ENCODE assay signal across 8 worm cellular contexts in the genomic region with DNA sequence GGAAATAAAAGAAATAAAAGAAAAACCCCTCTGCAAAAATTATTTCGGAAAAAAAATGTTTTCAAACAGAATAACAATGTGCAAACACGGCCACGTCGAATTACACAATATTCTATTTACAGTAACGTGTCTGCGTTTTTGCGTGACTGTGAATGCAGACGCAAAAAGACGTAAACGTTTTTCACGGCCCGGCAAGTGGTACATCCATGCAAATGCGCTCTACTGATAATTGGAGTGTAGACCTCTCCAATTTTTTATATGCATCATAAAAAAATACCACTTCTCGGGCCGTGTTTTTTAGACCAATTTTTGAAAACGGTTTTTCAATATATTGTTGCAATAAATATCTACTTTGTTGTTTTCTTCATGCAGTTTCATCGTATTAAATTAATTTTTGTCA.
TF ChIP-seq lines count a peak whose summit lies in the region.

A gene (minus strand): TSS at position 378 of the 400 bp plus-strand sequence.

TF ChIP-seq in whole organism, L1 larva, 84 proteins besides CTCF, POLR2A, EP300 and RAD21 (continues in another document):
- TF ChIP-seq skn-1 (tag; optimal IDR thresholded peaks at IDR 0.05; lab: Kevin White, UChicago), result peak; percentile 21
- peak; percentile 12 for TF ChIP-seq irx-1 (tag; optimal IDR thresholded peaks at IDR 0.05; lab: Kevin White, UChicago)
- TF ChIP-seq nhr-28 (tag; optimal IDR thresholded peaks at IDR 0.05; lab: Kevin White, UChicago), result no peak
- peak; percentile 51 for TF ChIP-seq xbp-1 (tag; optimal IDR thresholded peaks at IDR 0.05; lab: Kevin White, UChicago)
- TF ChIP-seq nhr-20 (tag; optimal IDR thresholded peaks at IDR 0.05; lab: Kevin White, UChicago), result peak; percentile 44
- no peak for TF ChIP-seq elt-3 (tag; optimal IDR thresholded peaks at IDR 0.05; lab: Kevin White, UChicago)
- no peak for TF ChIP-seq C34B4.2 (tag; optimal IDR thresholded peaks at IDR 0.05; lab: Kevin White, UChicago)
- no peak for TF ChIP-seq nhr-12 (tag; optimal IDR thresholded peaks at IDR 0.05; lab: Kevin White, UChicago)
- TF ChIP-seq pqm-1 (tag; optimal IDR thresholded peaks at IDR 0.05; lab: Kevin White, UChicago), result no peak
- peak in 1 of 3 experiments; percentile 31 for TF ChIP-seq ceh-82 (tag; optimal IDR thresholded peaks at IDR 0.05; lab: Kevin White, UChicago)
- peak; percentile 4 for TF ChIP-seq snpc-4 (tag; optimal IDR thresholded peaks at IDR 0.05; lab: Kevin White, UChicago)

TF ChIP-seq in whole organism, L2 larva, 48 proteins besides CTCF, POLR2A, EP300 and RAD21 (continues in another document):
- TF ChIP-seq Y55F3AM.14 (GFP tag; optimal IDR thresholded peaks at IDR 0.05; lab: Kevin White, UChicago) (no peak), nhr-129 (tag; optimal IDR thresholded peaks at IDR 0.05; lab: Kevin White, UChicago) (peak; percentile 55), gmeb-1 (tag; optimal IDR thresholded peaks at IDR 0.05; lab: Kevin White, UChicago) (peak; percentile 7), ama-1 (optimal IDR thresholded peaks at IDR 0.05; lab: Kevin White, UChicago) (no peak), lsy-2 (tag; optimal IDR thresholded peaks at IDR 0.05; lab: Kevin White, UChicago) (peak; percentile 3 to 78), alr-1 (tag; optimal IDR thresholded peaks at IDR 0.05; lab: Kevin White, UChicago) (no peak), C34F6.9 (tag; optimal IDR thresholded peaks at IDR 0.05; lab: Kevin White, UChicago) (peak; percentile 37), crh-2 (tag; optimal IDR thresholded peaks at IDR 0.05; lab: Kevin White, UChicago) (peak; percentile 19), unc-55 (GFP tag; optimal IDR thresholded peaks at IDR 0.05; lab: Kevin White, UChicago) (peak; percentile 69), fos-1 (tag; optimal IDR thresholded peaks at IDR 0.05; lab: Kevin White, UChicago) (peak; percentile 12), ceh-82 (tag; optimal IDR thresholded peaks at IDR 0.05; lab: Kevin White, UChicago) (no peak)

TF ChIP-seq in whole organism, L3 larva, 47 proteins besides CTCF, POLR2A, EP300 and RAD21 (continues in another document):
- TF ChIP-seq ama-1 (optimal IDR thresholded peaks at IDR 0.05; lab: Kevin White, UChicago), result no peak
- no peak for TF ChIP-seq daf-12 (tag; optimal IDR thresholded peaks at IDR 0.05; lab: Kevin White, UChicago)
- TF ChIP-seq snpc-4 (tag; optimal IDR thresholded peaks at IDR 0.05; lab: Kevin White, UChicago), result peak; percentile 24
- TF ChIP-seq nhr-67 (tag; optimal IDR thresholded peaks at IDR 0.05; lab: Kevin White, UChicago), result no peak
- peak; percentile 18 for TF ChIP-seq lin-15B (tag; optimal IDR thresholded peaks at IDR 0.05; lab: Kevin White, UChicago)
- no peak for TF ChIP-seq lin-39 (tag; optimal IDR thresholded peaks at IDR 0.05; lab: Kevin White, UChicago)
- no peak for TF ChIP-seq skn-1 (tag; optimal IDR thresholded peaks at IDR 0.05; lab: Kevin White, UChicago)
- no peak for TF ChIP-seq nhr-28 (tag; optimal IDR thresholded peaks at IDR 0.05; lab: Kevin White, UChicago)
- TF ChIP-seq nhr-43 (tag; optimal IDR thresholded peaks at IDR 0.05; lab: Kevin White, UChicago; ENCODE audit: poor library complexity, severe bottlenecking), result no peak
- no peak for TF ChIP-seq ceh-28 (tag; optimal IDR thresholded peaks at IDR 0.05; lab: Kevin White, UChicago)
- no peak for TF ChIP-seq elt-1 (tag; optimal IDR thresholded peaks at IDR 0.05; lab: Kevin White, UChicago)

TF ChIP-seq in whole organism, L4 larva, 104 proteins besides CTCF, POLR2A, EP300 and RAD21 (continues in another document):
- no peak for TF ChIP-seq mxl-2 (GFP tag; conservative IDR thresholded peaks at IDR 0.05; lab: Robert Waterston, UW)
- peak; percentile 40 for TF ChIP-seq mep-1 (tag; optimal IDR thresholded peaks at IDR 0.05; lab: Kevin White, UChicago)
- no peak for TF ChIP-seq lin-29 (GFP tag; IDR thresholded peaks at IDR 0.05; lab: Robert Waterston, UW)
- TF ChIP-seq daf-8 (GFP tag; IDR thresholded peaks at IDR 0.05; lab: Robert Waterston, UW), result no peak
- TF ChIP-seq mdt-29 (GFP tag; IDR thresholded peaks at IDR 0.05; lab: Robert Waterston, UW), result no peak
- TF ChIP-seq dpl-1 (GFP tag; optimal IDR thresholded peaks at IDR 0.05; lab: Kevin White, UChicago), result peak; percentile 42
- TF ChIP-seq egl-27 (tag; optimal IDR thresholded peaks at IDR 0.05; lab: Kevin White, UChicago), result no peak
- TF ChIP-seq zfp-2 (tag; optimal IDR thresholded peaks at IDR 0.05; lab: Kevin White, UChicago), result no peak
- TF ChIP-seq dmd-6 (GFP tag; IDR thresholded peaks at IDR 0.05; lab: Robert Waterston, UW), result peak; percentile 9; the same call in 1 of the 2 replicates
- no peak for TF ChIP-seq fkh-10 (GFP tag; optimal IDR thresholded peaks at IDR 0.05; lab: Kevin White, UChicago)
- TF ChIP-seq lin-15B (tag; optimal IDR thresholded peaks at IDR 0.05; lab: Kevin White, UChicago), result peak; percentile 20
- TF ChIP-seq gei-8 (GFP tag; optimal IDR thresholded peaks at IDR 0.05; lab: Kevin White, UChicago), result no peak

TF ChIP-seq in whole organism, late embryonic, 69 proteins besides CTCF, POLR2A, EP300 and RAD21:
- no peak for TF ChIP-seq odd-2 (tag; optimal IDR thresholded peaks at IDR 0.05; lab: Kevin White, UChicago)
- no peak for TF ChIP-seq hlh-30 (tag; optimal IDR thresholded peaks at IDR 0.05; lab: Kevin White, UChicago; ENCODE audit: insufficient read depth)
- no peak for TF ChIP-seq ceh-6 (GFP tag; optimal IDR thresholded peaks at IDR 0.05; lab: Kevin White, UChicago)
- peak; percentile 43 for TF ChIP-seq ceh-31 (tag; optimal IDR thresholded peaks at IDR 0.05; lab: Kevin White, UChicago)

TF ChIP-seq in whole organism, midembryonic, 9 proteins besides CTCF, POLR2A, EP300 and RAD21:
- TF ChIP-seq cog-1 (tag; optimal IDR thresholded peaks at IDR 0.05; lab: Kevin White, UChicago) (peak; percentile 23), T22C8.4 (GFP tag; IDR thresholded peaks at IDR 0.05; lab: Robert Waterston, UW) (no peak)

TF ChIP-seq in whole organism, mixed stage, embryonic, 35 proteins besides CTCF, POLR2A, EP300 and RAD21:
- TF ChIP-seq mep-1 (tag; optimal IDR thresholded peaks at IDR 0.05; lab: Kevin White, UChicago) (peak; percentile 81), ztf-11 (tag; optimal IDR thresholded peaks at IDR 0.05; lab: Kevin White, UChicago) (no peak), ceh-83 (GFP tag; optimal IDR thresholded peaks at IDR 0.05; lab: Kevin White, UChicago) (no peak), M03D4.4 (tag; optimal IDR thresholded peaks at IDR 0.05; lab: Kevin White, UChicago) (no peak), lin-13 (tag; optimal IDR thresholded peaks at IDR 0.05; lab: Kevin White, UChicago) (peak; percentile 47), nhr-237 (tag; optimal IDR thresholded peaks at IDR 0.05; lab: Kevin White, UChicago) (peak; percentile 8), ces-1 (GFP tag; optimal IDR thresholded peaks at IDR 0.05; lab: Kevin White, UChicago) (peak; percentile 28), lsy-2 (tag; optimal IDR thresholded peaks at IDR 0.05; lab: Kevin White, UChicago) (peak; percentile 84), blmp-1 (tag; optimal IDR thresholded peaks at IDR 0.05; lab: Kevin White, UChicago) (no peak)
TF ChIP-seq in whole organism, mixed stage, embryonic: peak in this region for 5.

TF ChIP-seq in whole organism, young adult, 124 proteins besides CTCF, POLR2A, EP300 and RAD21 (continues in another document):
- TF ChIP-seq egl-18 (GFP tag; IDR thresholded peaks at IDR 0.05; lab: Robert Waterston, UW), result no peak
- TF ChIP-seq attf-6 (GFP tag; IDR thresholded peaks at IDR 0.05; lab: Robert Waterston, UW), result peak; percentile 61
- peak; percentile 85 for TF ChIP-seq ztf-18 (tag; optimal IDR thresholded peaks at IDR 0.05; lab: Kevin White, UChicago)
- no peak for TF ChIP-seq ztf-3 (GFP tag; optimal IDR thresholded peaks at IDR 0.05; lab: Kevin White, UChicago)
- TF ChIP-seq ama-1 (optimal IDR thresholded peaks at IDR 0.05; lab: Kevin White, UChicago), result no peak
- TF ChIP-seq ama-1 (GFP tag; optimal IDR thresholded peaks at IDR 0.05; lab: Kevin White, UChicago), result no peak
- TF ChIP-seq F57C9.4 (tag; optimal IDR thresholded peaks at IDR 0.05; lab: Kevin White, UChicago), result no peak
- no peak for TF ChIP-seq F22D6.2 (tag; optimal IDR thresholded peaks at IDR 0.05; lab: Kevin White, UChicago)
- no peak for TF ChIP-seq pha-4 (tag; optimal IDR thresholded peaks at IDR 0.05; lab: Kevin White, UChicago)
- peak; percentile 89 for TF ChIP-seq unc-130 (GFP tag; optimal IDR thresholded peaks at IDR 0.05; lab: Kevin White, UChicago)
- no peak for TF ChIP-seq zim-3 (tag; optimal IDR thresholded peaks at IDR 0.05; lab: Kevin White, UChicago)
- TF ChIP-seq snpc-1.1 (tag; optimal IDR thresholded peaks at IDR 0.05; lab: Kevin White, UChicago; ENCODE audit: insufficient read depth), result peak; percentile 81
- no peak for TF ChIP-seq let-526 (GFP tag; IDR thresholded peaks at IDR 0.05; lab: Robert Waterston, UW)
- TF ChIP-seq C06A6.2 (GFP tag; conservative IDR thresholded peaks at IDR 0.05; lab: Robert Waterston, UW), result no peak
- TF ChIP-seq D2030.7 (GFP tag; IDR thresholded peaks at IDR 0.05; lab: Robert Waterston, UW), result peak; percentile 97
- no peak for TF ChIP-seq hmg-20 (GFP tag; IDR thresholded peaks at IDR 0.05; lab: Robert Waterston, UW)
- no peak for TF ChIP-seq madf-10 (tag; optimal IDR thresholded peaks at IDR 0.05; lab: Kevin White, UChicago)
- no peak for TF ChIP-seq lag-1 (GFP tag; IDR thresholded peaks at IDR 0.05; lab: Robert Waterston, UW)
- TF ChIP-seq B0019.2 (GFP tag; conservative IDR thresholded peaks at IDR 0.05; lab: Robert Waterston, UW), result peak; percentile 98
- TF ChIP-seq aptf-2 (GFP tag; conservative IDR thresholded peaks at IDR 0.05; lab: Robert Waterston, UW), result 0 out of 2 replicates have a peak, but pooled peaks have one; percentile 39
- TF ChIP-seq dox-1 (GFP tag; IDR thresholded peaks at IDR 0.05; lab: Robert Waterston, UW), result peak; percentile 97
- TF ChIP-seq snpc-4 (GFP tag; optimal IDR thresholded peaks at IDR 0.05; lab: Kevin White, UChicago), result peak; percentile 59
- TF ChIP-seq snpc-4 (tag; optimal IDR thresholded peaks at IDR 0.05; lab: Kevin White, UChicago), result peak; percentile 60 to 78 (median 74)
- no peak for TF ChIP-seq K12H6.12 (tag; optimal IDR thresholded peaks at IDR 0.05; lab: Kevin White, UChicago)
- no peak for TF ChIP-seq hlh-12 (tag; optimal IDR thresholded peaks at IDR 0.05; lab: Kevin White, UChicago)
- no peak for TF ChIP-seq die-1 (tag; optimal IDR thresholded peaks at IDR 0.05; lab: Kevin White, UChicago)
- no peak for TF ChIP-seq ccch-3 (GFP tag; optimal IDR thresholded peaks at IDR 0.05; lab: Kevin White, UChicago)
- TF ChIP-seq sdz-38 (tag; optimal IDR thresholded peaks at IDR 0.05; lab: Kevin White, UChicago), result no peak
- peak; percentile 89 for TF ChIP-seq rcor-1 (GFP tag; IDR thresholded peaks at IDR 0.05; lab: Robert Waterston, UW)
- TF ChIP-seq mxl-1 (tag; optimal IDR thresholded peaks at IDR 0.05; lab: Kevin White, UChicago), result no peak
- TF ChIP-seq T26A5.8 (tag; optimal IDR thresholded peaks at IDR 0.05; lab: Kevin White, UChicago), result no peak
- TF ChIP-seq egrh-3 (GFP tag; IDR thresholded peaks at IDR 0.05; lab: Robert Waterston, UW), result no peak
- no peak for TF ChIP-seq let-607 (tag; optimal IDR thresholded peaks at IDR 0.05; lab: Kevin White, UChicago)
- no peak for TF ChIP-seq nhr-27 (tag; optimal IDR thresholded peaks at IDR 0.05; lab: Kevin White, UChicago)
